Worm (Caenorhabditis elegans) whole organism, L3 larva: ENCODE measurements around the gene F28C1.1.

Experiments used
- R02D3.7 ChIP-seq: fragments of 150-350 bp; optimal IDR thresholded peaks from 2 replicates; lab custom pipeline; 2014; ENCODE audit warnings: missing biosample characterization, missing genetic modification characterization
- aly-2 ChIP-seq: fragments of 150-350 bp; optimal IDR thresholded peaks from 2 replicates; lab custom pipeline; 2014; ENCODE audit warnings: missing biosample characterization, missing genetic modification characterization
- ama-1 ChIP-seq: fragments of 150-350 bp; optimal IDR thresholded peaks from 2 replicates; lab custom pipeline; 2018
- ceh-16 ChIP-seq: sonication (generic microtip); optimal IDR thresholded peaks from 2 replicates; lab custom pipeline; 2017; ENCODE audit warnings: missing biosample characterization, missing genetic modification characterization
- ceh-28 ChIP-seq: fragments of 150-350 bp; optimal IDR thresholded peaks from 2 replicates; lab custom pipeline; 2014; ENCODE audit warnings: missing biosample characterization, missing genetic modification reagents, missing genetic modification characterization
- ceh-82 ChIP-seq: fragments of 150-350 bp; optimal IDR thresholded peaks from 2 replicates; lab custom pipeline; 2014; ENCODE audit warnings: missing biosample characterization, missing genetic modification characterization
- daf-12 ChIP-seq: fragments of 150-350 bp; optimal IDR thresholded peaks from 2 replicates; lab custom pipeline; 2014; ENCODE audit warnings: missing biosample characterization, missing genetic modification reagents, missing genetic modification characterization
- egl-27 ChIP-seq: sonication (generic microtip); optimal IDR thresholded peaks from 4 replicates; lab custom pipeline; 2017; ENCODE audit warnings: missing biosample characterization, missing genetic modification reagents, missing genetic modification characterization
- egl-5 ChIP-seq: fragments of 150-350 bp; optimal IDR thresholded peaks from 2 replicates; lab custom pipeline; 2017; ENCODE audit warnings: missing biosample characterization, missing genetic modification reagents, missing genetic modification characterization, inconsistent platforms
- elt-2 ChIP-seq: sonication (generic microtip); optimal IDR thresholded peaks from 2 replicates; lab custom pipeline; 2016; ENCODE audit warnings: missing genetic modification reagents, mild to moderate bottlenecking, missing genetic modification characterization, missing compliant biosample characterization
- fkh-10 ChIP-seq: sonication (generic microtip); optimal IDR thresholded peaks from 2 replicates; lab custom pipeline; 2017; ENCODE audit warnings: missing biosample characterization, missing genetic modification reagents, missing genetic modification characterization
- fkh-2 ChIP-seq: fragments of 150-350 bp; optimal IDR thresholded peaks from 2 replicates; lab custom pipeline; 2014; ENCODE audit warnings: missing biosample characterization, missing genetic modification reagents, missing genetic modification characterization
- fos-1 ChIP-seq: fragments of 150-350 bp; optimal IDR thresholded peaks from 2 replicates; lab custom pipeline; 2014; ENCODE audit warnings: missing biosample characterization, missing genetic modification characterization
- hmg-11 ChIP-seq: sonication (generic microtip); optimal IDR thresholded peaks from 2 replicates; lab custom pipeline; 2016; ENCODE audit warnings: missing genetic modification characterization, missing compliant biosample characterization
- lin-15B ChIP-seq: fragments of 150-350 bp; optimal IDR thresholded peaks from 2 replicates; lab custom pipeline; 2014; ENCODE audit warnings: missing biosample characterization, missing genetic modification characterization
- lin-39 ChIP-seq: fragments of 150-350 bp; optimal IDR thresholded peaks from 2 replicates; lab custom pipeline; 2018; ENCODE audit warnings: missing biosample characterization, missing genetic modification reagents, missing genetic modification characterization
- mml-1 ChIP-seq: fragments of 150-350 bp; sonication (generic microtip); optimal IDR thresholded peaks from 3 replicates; lab custom pipeline; 2014; ENCODE audit warnings: missing biosample characterization, missing genetic modification characterization
- nfya-1 ChIP-seq: sonication (generic microtip); optimal IDR thresholded peaks from 2 replicates; lab custom pipeline; 2017; ENCODE audit warnings: missing genetic modification characterization, mild to moderate bottlenecking, missing compliant biosample characterization, antibody characterized with exemption, moderate library complexity; ENCODE audit not compliant: insufficient read depth
- nhr-12 ChIP-seq: fragments of 150-350 bp; optimal IDR thresholded peaks from 2 replicates; lab custom pipeline; 2014; ENCODE audit warnings: missing biosample characterization, missing genetic modification characterization
- nhr-23 ChIP-seq: fragments of 150-350 bp; optimal IDR thresholded peaks from 2 replicates; lab custom pipeline; 2014; ENCODE audit warnings: missing biosample characterization, missing genetic modification reagents, missing genetic modification characterization
- nhr-237 ChIP-seq: fragments of 150-350 bp; optimal IDR thresholded peaks from 2 replicates; lab custom pipeline; 2014; ENCODE audit warnings: missing biosample characterization, missing genetic modification characterization
- nhr-67 ChIP-seq: fragments of 150-350 bp; optimal IDR thresholded peaks from 2 replicates; lab custom pipeline; 2014; ENCODE audit warnings: missing biosample characterization, missing genetic modification characterization
- nhr-76 ChIP-seq: fragments of 150-350 bp; sonication (generic microtip); optimal IDR thresholded peaks from 5 replicates; lab custom pipeline; 2014; ENCODE audit warnings: missing biosample characterization, missing genetic modification characterization
- pha-4 ChIP-seq: fragments of 150-350 bp; optimal IDR thresholded peaks from 2 replicates; lab custom pipeline; 2014; ENCODE audit warnings: missing biosample characterization, missing genetic modification reagents, missing genetic modification characterization
- pqm-1 ChIP-seq: fragments of 150-350 bp; optimal IDR thresholded peaks from 2 replicates; lab custom pipeline; 2017; ENCODE audit warnings: missing biosample characterization, missing genetic modification characterization, inconsistent platforms
- sea-2 ChIP-seq: fragments of 150-350 bp; sonication (generic microtip); optimal IDR thresholded peaks from 4 replicates; lab custom pipeline; 2014; ENCODE audit warnings: missing biosample characterization, missing genetic modification reagents, missing genetic modification characterization
- skn-1 ChIP-seq: fragments of 150-350 bp; optimal IDR thresholded peaks from 2 replicates; lab custom pipeline; 2014; ENCODE audit warnings: missing biosample characterization, missing genetic modification characterization
- unc-39 ChIP-seq: sonication (generic microtip); optimal IDR thresholded peaks from 4 replicates; lab custom pipeline; 2017; ENCODE audit warnings: missing biosample characterization, missing genetic modification characterization
- unc-62 ChIP-seq: fragments of 150-350 bp; sonication (generic microtip); optimal IDR thresholded peaks from 4 replicates; lab custom pipeline; 2014; ENCODE audit warnings: missing biosample characterization, missing genetic modification reagents, missing genetic modification characterization
- zag-1 ChIP-seq: fragments of 150-350 bp; optimal IDR thresholded peaks from 2 replicates; lab custom pipeline; 2014; ENCODE audit warnings: missing biosample characterization, missing genetic modification characterization
- ztf-11 ChIP-seq: fragments of 150-350 bp; optimal IDR thresholded peaks from 2 replicates; lab custom pipeline; 2014; ENCODE audit warnings: missing biosample characterization, missing genetic modification characterization
- ztf-4 ChIP-seq: fragments of 150-350 bp; optimal IDR thresholded peaks from 2 replicates; lab custom pipeline; 2014; ENCODE audit warnings: missing biosample characterization, missing genetic modification characterization

The F28C1.1 gene

ce11 chrV:12475360-12475759 is 24.8 kb downstream of the F28C1.1 start (continued):
- no peak for TF ChIP-seq unc-39 (tag; lab: Kevin White, UChicago)
- no peak for TF ChIP-seq sea-2 (GFP tag; lab: Kevin White, UChicago)
- TF ChIP-seq unc-62, result no peak
- TF ChIP-seq ama-1, result no peak
- TF ChIP-seq nhr-237 (tag; lab: Kevin White, UChicago), result no peak
- no peak for TF ChIP-seq lin-39
- TF ChIP-seq egl-5, result no peak
- no peak for TF ChIP-seq nhr-76
- peak; percentile 69 for TF ChIP-seq pha-4 (tag; lab: Kevin White, UChicago)
- peak; percentile 59 for TF ChIP-seq pqm-1 (tag; lab: Kevin White, UChicago)
- no peak for TF ChIP-seq nhr-23 (tag; lab: Kevin White, UChicago)
- TF ChIP-seq elt-2, result peak; percentile 91
- TF ChIP-seq, all 47 proteins: peak for 4

ce11 chrV:12477139-12477538 is 26.5 kb downstream of the F28C1.1 start:
- TF ChIP-seq lin-39, result peak; percentile 6
- TF ChIP-seq skn-1 (tag; lab: Kevin White, UChicago), result no peak
- TF ChIP-seq R02D3.7 (tag; lab: Kevin White, UChicago), result no peak
- no peak for TF ChIP-seq unc-62
- no peak for TF ChIP-seq nhr-12 (tag; lab: Kevin White, UChicago)
- TF ChIP-seq fkh-10 (GFP tag; lab: Kevin White, UChicago), result no peak
- TF ChIP-seq, all 47 proteins: peak for 1

- TF ChIP-seq nhr-237 (tag; lab: Kevin White, UChicago), result no peak
- TF ChIP-seq nhr-67 (tag; lab: Kevin White, UChicago), result no peak
- no peak for TF ChIP-seq ztf-11 (tag; lab: Kevin White, UChicago)
- no peak for TF ChIP-seq fkh-2 (tag; lab: Kevin White, UChicago)
- no peak for TF ChIP-seq nhr-23 (tag; lab: Kevin White, UChicago)
- no peak for TF ChIP-seq aly-2 (tag; lab: Kevin White, UChicago)
- no peak for TF ChIP-seq skn-1 (tag; lab: Kevin White, UChicago)
- no peak for TF ChIP-seq hmg-11 (tag; lab: Kevin White, UChicago)
- TF ChIP-seq zag-1 (tag; lab: Kevin White, UChicago), result no peak
- TF ChIP-seq ceh-16 (tag; lab: Kevin White, UChicago), result no peak
- TF ChIP-seq ceh-82 (tag; lab: Kevin White, UChicago), result no peak
- TF ChIP-seq fos-1 (tag; lab: Kevin White, UChicago), result no peak
- TF ChIP-seq ceh-28 (tag; lab: Kevin White, UChicago), result no peak
- TF ChIP-seq mml-1 (tag; lab: Kevin White, UChicago), result no peak
- TF ChIP-seq unc-39 (tag; lab: Kevin White, UChicago), result no peak
- TF ChIP-seq nhr-12 (tag; lab: Kevin White, UChicago), result no peak
Observed at ce11 chrV:12478111-12478510, 27.5 kb downstream of the F28C1.1 start, which contains the start of gene atn-1. atn-1 (plus strand) TSS chrV:12478411.

ce11 chrV:12478990-12479389 is 28.4 kb downstream of the F28C1.1 start:
- TF ChIP-seq lin-39 (no peak), sea-2 (GFP tag; lab: Kevin White, UChicago) (no peak), nfya-1 (tag; lab: Kevin White, UChicago) (peak; percentile 23), egl-5 (peak; percentile 18), ceh-82 (tag; lab: Kevin White, UChicago) (no peak)
- TF ChIP-seq, all 47 proteins: peak for 2

ce11 chrV:12484585-12484984 is 34.0 kb downstream of the F28C1.1 start, which contains the start of gene srt-39:
srt-39 (plus strand) TSS chrV:12484885.
- TF ChIP-seq aly-2 (tag; lab: Kevin White, UChicago), result no peak
- TF ChIP-seq hmg-11 (tag; lab: Kevin White, UChicago), result no peak
- TF ChIP-seq egl-5, result no peak
- no peak for TF ChIP-seq fos-1 (tag; lab: Kevin White, UChicago)
- no peak for TF ChIP-seq egl-27
- no peak for TF ChIP-seq fkh-2 (tag; lab: Kevin White, UChicago)
- no peak for TF ChIP-seq ztf-4 (tag; lab: Kevin White, UChicago)
- no peak for TF ChIP-seq lin-15B

- TF ChIP-seq daf-12 (tag; lab: Kevin White, UChicago) (no peak), pha-4 (tag; lab: Kevin White, UChicago) (peak; percentile 75)
Observed at ce11 chrV:12486934-12487333, 36.3 kb downstream of the F28C1.1 start, which contains the start of gene inx-11. inx-11 (plus strand) TSS chrV:12487234.
